Worm (Caenorhabditis elegans): ENCODE data around the gene F46F5.13.

ce11 chrII:757224-757623 lies 45.9 kb upstream of the F46F5.13 start:
- TF ChIP-seq lsy-12 (tag; optimal IDR thresholded peaks at IDR 0.05): no peak
- TF ChIP-seq aly-2 (tag; optimal IDR thresholded peaks at IDR 0.05): no peak
- no peak for TF ChIP-seq nhr-237 (tag; optimal IDR thresholded peaks at IDR 0.05)
- TF ChIP-seq zag-1 (tag; optimal IDR thresholded peaks at IDR 0.05): no peak
- TF ChIP-seq unc-62 (GFP tag; optimal IDR thresholded peaks at IDR 0.05): no peak
- no peak for TF ChIP-seq elt-3 (tag; optimal IDR thresholded peaks at IDR 0.05)
- no peak for TF ChIP-seq pqm-1 (tag; optimal IDR thresholded peaks at IDR 0.05)
- no peak for TF ChIP-seq pha-4 (tag; optimal IDR thresholded peaks at IDR 0.05)

Measured in whole organism, L3 larva.